Fruit fly (Drosophila melanogaster): ENCODE results near the gene I-t.

Gene I-t

dm6 chr3R:11663441-11663840 lies 40.4 kb upstream of the I-t start (continued):
- TF ChIP-seq CG10565 (GFP tag; optimal IDR thresholded peaks at IDR 0.05) (no peak), CG8290 (GFP tag; optimal IDR thresholded peaks at IDR 0.05) (no peak), CG8290 (tag; optimal IDR thresholded peaks at IDR 0.05) (peak in 1 of 2 experiments; percentile 9), run (tag; optimal IDR thresholded peaks at IDR 0.05) (peak; percentile 24), eyg (GFP tag; optimal IDR thresholded peaks at IDR 0.05) (no peak), ase (GFP tag; IDR thresholded peaks at IDR 0.05) (no peak), fru (optimal IDR thresholded peaks at IDR 0.05) (no peak), CG1792 (GFP tag; optimal IDR thresholded peaks at IDR 0.05) (no peak), CG12659 (GFP tag; optimal IDR thresholded peaks at IDR 0.05) (peak; percentile 28), CG17829 (tag; optimal IDR thresholded peaks at IDR 0.05) (peak; percentile 47), Nf-YB (GFP tag; optimal IDR thresholded peaks at IDR 0.05) (peak; percentile 3), sd (tag; optimal IDR thresholded peaks at IDR 0.05) (peak; percentile 66), CG15073 (GFP tag; optimal IDR thresholded peaks at IDR 0.05) (no peak), CG11093 (GFP tag; IDR thresholded peaks at IDR 0.05) (0 out of 3 replicates have a peak, but pooled peaks have one; percentile 12), ab (GFP tag; optimal IDR thresholded peaks at IDR 0.05) (no peak), CG9437 (GFP tag; optimal IDR thresholded peaks at IDR 0.05) (peak; percentile 64), CG12299 (tag; optimal IDR thresholded peaks at IDR 0.05) (no peak), Abd-B (GFP tag; optimal IDR thresholded peaks at IDR 0.05) (peak; percentile 49), CG13296 (GFP tag; optimal IDR thresholded peaks at IDR 0.05) (peak; percentile 51), CG8388 (GFP tag; optimal IDR thresholded peaks at IDR 0.05) (peak; percentile 34), TFAM (GFP tag; optimal IDR thresholded peaks at IDR 0.05) (no peak), bsh (GFP tag; optimal IDR thresholded peaks at IDR 0.05) (peak in 1 of 2 experiments; percentile 31), trh (GFP tag; optimal IDR thresholded peaks at IDR 0.05) (no peak), ftz-f1 (GFP tag; optimal IDR thresholded peaks at IDR 0.05) (peak; percentile 63), Six4 (GFP tag; optimal IDR thresholded peaks at IDR 0.05) (no peak), CG17385 (GFP tag; optimal IDR thresholded peaks at IDR 0.05) (peak; percentile 31), CG9932 (GFP tag; IDR thresholded peaks at IDR 0.05) (no peak), Ssrp (tag; optimal IDR thresholded peaks at IDR 0.05) (peak; percentile 35), CG31365 (tag; optimal IDR thresholded peaks at IDR 0.05) (no peak), Hr3 (GFP tag; optimal IDR thresholded peaks at IDR 0.05) (peak; percentile 20), nerfin-1 (tag; optimal IDR thresholded peaks at IDR 0.05) (peak; percentile 34), stc (GFP tag; IDR thresholded peaks at IDR 0.05) (no peak; the same call in 1 of the 2 replicates), ci (GFP tag; IDR thresholded peaks at IDR 0.05) (0 out of 3 replicates have a peak, but pooled peaks have one; percentile 21), CG11723 (GFP tag; optimal IDR thresholded peaks at IDR 0.05) (peak; percentile 14), grau (tag; optimal IDR thresholded peaks at IDR 0.05) (peak; percentile 62), Elba2 (GFP tag; optimal IDR thresholded peaks at IDR 0.05) (no peak), CG12942 (GFP tag; optimal IDR thresholded peaks at IDR 0.05) (peak; percentile 11), CG17361 (GFP tag; IDR thresholded peaks at IDR 0.05) (peak; percentile 64; the same call in 2 of the 3 replicates), CG6654 (GFP tag; optimal IDR thresholded peaks at IDR 0.05) (no peak), Oli (tag; optimal IDR thresholded peaks at IDR 0.05) (peak; percentile 70), CG16863 (GFP tag; optimal IDR thresholded peaks at IDR 0.05) (no peak), zen2 (GFP tag; IDR thresholded peaks at IDR 0.05; ENCODE audit: partially characterized antibody) (no peak), Nf-YC (tag; optimal IDR thresholded peaks at IDR 0.05) (peak; percentile 37), Fer3 (tag; optimal IDR thresholded peaks at IDR 0.05) (peak; percentile 29), hkb (optimal IDR thresholded peaks at IDR 0.05) (no peak), hkb (GFP tag; IDR thresholded peaks at IDR 0.05) (peak; percentile 38; the same call in 1 of the 2 replicates), CG7372 (GFP tag; IDR thresholded peaks at IDR 0.05) (no peak), chif (GFP tag; optimal IDR thresholded peaks at IDR 0.05) (no peak), klu (GFP tag; IDR thresholded peaks at IDR 0.05) (no peak), CG10366 (GFP tag; IDR thresholded peaks at IDR 0.05) (peak; percentile 8; the same call in 1 of the 2 replicates), trem (tag; optimal IDR thresholded peaks at IDR 0.05) (no peak), CG14667 (GFP tag; IDR thresholded peaks at IDR 0.05) (no peak)
